Worm (Caenorhabditis elegans): Measurements from ENCODE around the gene C44B7.11.

The C44B7.11 gene

DNA sequence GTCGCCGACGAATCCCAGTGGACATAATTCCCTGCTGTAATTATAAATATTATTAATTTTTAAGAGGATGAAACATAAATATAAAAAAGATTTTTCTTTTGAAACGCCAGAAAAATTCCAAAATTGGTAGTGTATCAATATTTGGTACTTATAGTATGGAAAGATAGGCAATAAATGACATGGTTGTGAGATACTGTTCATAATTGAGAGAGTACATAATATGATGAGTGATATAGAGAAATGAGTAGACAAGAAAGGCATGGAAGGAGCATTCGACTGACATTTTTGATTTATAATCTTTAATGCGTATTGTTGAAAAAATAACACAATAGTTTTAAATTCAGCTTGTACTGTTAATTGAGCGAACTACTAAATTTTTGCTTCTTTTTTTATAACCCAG, at the start of gene C44B7.11:
TSS of gene C44B7.11 (minus strand) at position 34 of the 400 bp plus-strand sequence.
- TF ChIP-seq mep-1 (tag; optimal IDR thresholded peaks at IDR 0.05) (peak; percentile 5), Y116A8C.19 (tag; optimal IDR thresholded peaks at IDR 0.05; ENCODE audit: borderline replicate concordance) (no peak), blmp-1 (tag; optimal IDR thresholded peaks at IDR 0.05) (peak; percentile 19), lsy-2 (tag; optimal IDR thresholded peaks at IDR 0.05) (no peak), efl-1 (optimal IDR thresholded peaks at IDR 0.05) (no peak), efl-1 (GFP tag; optimal IDR thresholded peaks at IDR 0.05 in 1 of 2) (peak in 1 of 2 experiments; percentile 11)

- TF ChIP-seq ceh-8 (GFP tag; optimal IDR thresholded peaks at IDR 0.05): peak; percentile 61
- no peak for TF ChIP-seq grh-1 (GFP tag; IDR thresholded peaks at IDR 0.05)
- TF ChIP-seq unc-86 (tag; optimal IDR thresholded peaks at IDR 0.05): peak; percentile 35
- TF ChIP-seq aly-2 (tag; optimal IDR thresholded peaks at IDR 0.05): no peak
- no peak for TF ChIP-seq lin-15B (tag; optimal IDR thresholded peaks at IDR 0.05)
- no peak for TF ChIP-seq nhr-20 (tag; optimal IDR thresholded peaks at IDR 0.05)
- TF ChIP-seq dpl-1 (GFP tag; optimal IDR thresholded peaks at IDR 0.05): no peak
- TF ChIP-seq pax-3 (tag; optimal IDR thresholded peaks at IDR 0.05): no peak
- TF ChIP-seq ceh-82 (tag; optimal IDR thresholded peaks at IDR 0.05): peak in 2 of 3 experiments; percentile 11 to 56
- TF ChIP-seq zip-4 (GFP tag; optimal IDR thresholded peaks at IDR 0.05): no peak
- TF ChIP-seq efl-3 (GFP tag; optimal IDR thresholded peaks at IDR 0.05): no peak
- no peak for TF ChIP-seq lin-35 (GFP tag; optimal IDR thresholded peaks at IDR 0.05)
- no peak for TF ChIP-seq irx-1 (tag; optimal IDR thresholded peaks at IDR 0.05)
- TF ChIP-seq mep-1 (tag; optimal IDR thresholded peaks at IDR 0.05): no peak
- peak; percentile 8 for TF ChIP-seq snu-23 (GFP tag; optimal IDR thresholded peaks at IDR 0.05)
- peak; percentile 23 for TF ChIP-seq rnt-1 (tag; optimal IDR thresholded peaks at IDR 0.05)
- TF ChIP-seq efl-1 (optimal IDR thresholded peaks at IDR 0.05): peak in 1 of 2 experiments; percentile 3
- TF ChIP-seq efl-1 (GFP tag; optimal IDR thresholded peaks at IDR 0.05 in 1 of 2): peak in 1 of 2 experiments; percentile 79
- no peak for TF ChIP-seq xbp-1 (tag; optimal IDR thresholded peaks at IDR 0.05)
- peak; percentile 52 for TF ChIP-seq nhr-47 (tag; optimal IDR thresholded peaks at IDR 0.05)
- peak in 1 of 2 experiments; percentile 9 for TF ChIP-seq lsy-2 (tag; optimal IDR thresholded peaks at IDR 0.05)
- no peak for TF ChIP-seq zag-1 (tag; optimal IDR thresholded peaks at IDR 0.05)
- TF ChIP-seq aha-1 (tag; optimal IDR thresholded peaks at IDR 0.05): no peak
- TF ChIP-seq mab-9 (GFP tag; IDR thresholded peaks at IDR 0.05): no peak
- no peak for TF ChIP-seq tlp-1 (tag; optimal IDR thresholded peaks at IDR 0.05)
- TF ChIP-seq egl-27 (tag; optimal IDR thresholded peaks at IDR 0.05): no peak
- TF ChIP-seq hlh-17 (GFP tag; optimal IDR thresholded peaks at IDR 0.05; ENCODE audit: borderline replicate concordance): no peak
- no peak for TF ChIP-seq sptf-1 (tag; optimal IDR thresholded peaks at IDR 0.05)
- no peak for TF ChIP-seq hpl-2 (GFP tag; optimal IDR thresholded peaks at IDR 0.05)
- TF ChIP-seq snpc-4 (tag; optimal IDR thresholded peaks at IDR 0.05): no peak
- TF ChIP-seq pag-3 (tag; optimal IDR thresholded peaks at IDR 0.05; ENCODE audit: borderline replicate concordance, insufficient read depth): no peak
- no peak for TF ChIP-seq mdl-1 (tag; optimal IDR thresholded peaks at IDR 0.05)
- peak; percentile 77 for TF ChIP-seq lin-14 (GFP tag; optimal IDR thresholded peaks at IDR 0.05)
- peak; percentile 27 for TF ChIP-seq C04F5.9 (tag; optimal IDR thresholded peaks at IDR 0.05)
- TF ChIP-seq fos-1 (tag; optimal IDR thresholded peaks at IDR 0.05): no peak
- TF ChIP-seq nhr-12 (tag; optimal IDR thresholded peaks at IDR 0.05): no peak
- no peak for TF ChIP-seq fkh-10 (GFP tag; optimal IDR thresholded peaks at IDR 0.05)
- no peak for TF ChIP-seq C16A3.4 (tag; optimal IDR thresholded peaks at IDR 0.05)
- no peak for TF ChIP-seq unc-130 (tag; optimal IDR thresholded peaks at IDR 0.05)
- no peak for TF ChIP-seq nhr-77 (tag; optimal IDR thresholded peaks at IDR 0.05)
- TF ChIP-seq nhr-19 (GFP tag; conservative IDR thresholded peaks at IDR 0.05): no peak
- no peak for TF ChIP-seq hlh-4 (tag; optimal IDR thresholded peaks at IDR 0.05)
- TF ChIP-seq ceh-90 (tag; optimal IDR thresholded peaks at IDR 0.05): no peak
- TF ChIP-seq fkh-4 (tag; optimal IDR thresholded peaks at IDR 0.05; ENCODE audit: borderline replicate concordance): no peak
- no peak for TF ChIP-seq nhr-84 (tag; optimal IDR thresholded peaks at IDR 0.05)
- no peak for TF ChIP-seq vab-15 (tag; optimal IDR thresholded peaks at IDR 0.05)
- peak; percentile 9 for TF ChIP-seq nhr-71 (tag; optimal IDR thresholded peaks at IDR 0.05)
Measured at ce11 chrII:6943299-6944051, 46.1 kb upstream of the C44B7.11 start.
